Worm (Caenorhabditis elegans) whole organism, young adult: ENCODE results near the gene dep-1.

Source experiments
- C17E4.6 ChIP-seq: fragments of 200-800 bp; sonication (Bioruptor generic); IDR thresholded peaks from 2 replicates; pipeline ENCODE4 v1.3.6; 2022; ENCODE audit warnings: missing genetic modification reagents, missing genetic modification characterization, missing compliant biosample characterization
- F23B12.7 ChIP-seq: sonication (generic microtip); optimal IDR thresholded peaks from 2 replicates; lab custom pipeline; 2017; ENCODE audit warnings: missing genetic modification characterization, mild to moderate bottlenecking, missing compliant biosample characterization, antibody characterized with exemption, moderate library complexity; ENCODE audit not compliant: insufficient read depth
- F37B4.10 ChIP-seq: fragments of 200-800 bp; sonication (Bioruptor generic); IDR thresholded peaks from 2 replicates; pipeline ENCODE4 v1.3.6; 2022; ENCODE audit warnings: missing genetic modification characterization, missing compliant biosample characterization
- F39B2.1 ChIP-seq: fragments of 200-800 bp; sonication (Bioruptor generic); IDR thresholded peaks from 2 replicates; pipeline ENCODE4 v1.3.6; 2022; ENCODE audit warnings: missing genetic modification reagents, missing genetic modification characterization, missing compliant biosample characterization
- F57C9.4 ChIP-seq: sonication (generic microtip); optimal IDR thresholded peaks from 2 replicates; lab custom pipeline; 2017; ENCODE audit warnings: mild to moderate bottlenecking, missing genetic modification characterization, missing compliant biosample characterization
- attf-3 ChIP-seq: fragments of 200-800 bp; sonication (Bioruptor generic); conservative IDR thresholded peaks from 2 replicates; pipeline ENCODE4 v1.3.6; 2022; ENCODE audit warnings: missing genetic modification reagents, missing genetic modification characterization, missing compliant biosample characterization
- ceh-91 ChIP-seq: fragments of 200-800 bp; sonication (Bioruptor generic); IDR thresholded peaks from 2 replicates; pipeline ENCODE4 v1.3.6; 2022; ENCODE audit warnings: missing genetic modification reagents, missing genetic modification characterization, missing compliant biosample characterization
- fkh-3 ChIP-seq: sonication (generic microtip); optimal IDR thresholded peaks from 2 replicates; lab custom pipeline; 2016; ENCODE audit warnings: mild to moderate bottlenecking, missing genetic modification characterization, missing compliant biosample characterization
- lin-35 ChIP-seq, 3 experiments: fragments of 150-350 bp in 2 of 3; sonication (generic microtip) in 1 of 3; optimal IDR thresholded peaks; 2 replicates each; lab custom pipeline; 2014 to 2018; ENCODE audit warnings: missing biosample characterization in 3 of 3, missing genetic modification characterization in 3 of 3, missing genetic modification reagents in 3 of 3
- pha-4 ChIP-seq: fragments of 150-350 bp; sonication (generic microtip); optimal IDR thresholded peaks from 2 replicates; lab custom pipeline; 2014; ENCODE audit warnings: missing biosample characterization, missing genetic modification reagents, missing genetic modification characterization
- snpc-3.4 ChIP-seq: sonication (generic microtip); optimal IDR thresholded peaks from 2 replicates; lab custom pipeline; 2017; ENCODE audit warnings: missing genetic modification characterization, mild to moderate bottlenecking, missing compliant biosample characterization, antibody characterized with exemption, moderate library complexity, missing genotype, missing genetic modification reagents
- ztf-28 ChIP-seq: fragments of 200-800 bp; sonication (Bioruptor generic); IDR thresholded peaks from 2 replicates; pipeline ENCODE4 v1.3.6; 2022; ENCODE audit warnings: missing genetic modification reagents, missing genetic modification characterization, missing compliant biosample characterization

- TF ChIP-seq lin-35 (GFP tag; optimal IDR thresholded peaks at IDR 0.05; lab: Kevin White, UChicago) (no peak), F39B2.1 (GFP tag; lab: Robert Waterston, UW) (no peak), pha-4 (tag; lab: Kevin White, UChicago) (no peak), attf-3 (GFP tag; lab: Robert Waterston, UW) (no peak), ztf-28 (GFP tag; lab: Robert Waterston, UW) (no peak), snpc-3.4 (tag; lab: Kevin White, UChicago) (no peak), fkh-3 (tag; lab: Kevin White, UChicago) (no peak), ceh-91 (GFP tag; lab: Robert Waterston, UW) (no peak), F57C9.4 (tag; lab: Kevin White, UChicago) (no peak), C17E4.6 (GFP tag; lab: Robert Waterston, UW) (no peak), F23B12.7 (tag; lab: Kevin White, UChicago) (no peak), F37B4.10 (GFP tag; lab: Robert Waterston, UW) (no peak)
These were observed 59.2 kb downstream of the dep-1 start, which contains the start of gene cal-2 for ce11 chrII:8960414-8960813.
